Worm (Caenorhabditis elegans): ENCODE measurements around the gene cdc-25.3.
A peak's percentile ranks its signal among the peaks of the same experiment; 100 is the strongest.

Gene cdc-25.3

DNA sequence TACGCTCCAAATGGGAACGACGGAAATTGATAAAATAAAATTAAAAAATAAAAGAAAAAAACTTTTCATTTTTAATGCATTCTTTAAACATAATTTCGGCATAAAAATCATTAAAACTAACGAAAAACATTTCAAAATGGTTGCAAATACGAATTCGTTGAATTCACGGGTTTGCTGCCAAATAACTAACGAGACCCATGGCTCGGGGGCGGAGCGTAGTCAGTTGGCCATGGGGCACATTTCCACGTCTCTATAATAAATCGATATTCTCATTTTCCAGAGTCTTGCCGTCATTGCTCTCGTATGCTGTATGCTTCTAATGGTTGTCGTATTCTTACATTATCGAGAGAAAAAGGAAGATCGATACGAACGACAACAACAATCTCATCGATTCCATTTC lies 24.3 kb downstream of the cdc-25.3 start, which contains the start of gene ZK637.4:
Gene ZK637.4 (plus strand): TSS at position 301 of the 400 bp plus-strand sequence.
- no peak for TF ChIP-seq W03F9.2 (tag; optimal IDR thresholded peaks at IDR 0.05)
- no peak for TF ChIP-seq dao-5 (tag; optimal IDR thresholded peaks at IDR 0.05)
- TF ChIP-seq him-1 (tag; optimal IDR thresholded peaks at IDR 0.05), result no peak

DNA sequence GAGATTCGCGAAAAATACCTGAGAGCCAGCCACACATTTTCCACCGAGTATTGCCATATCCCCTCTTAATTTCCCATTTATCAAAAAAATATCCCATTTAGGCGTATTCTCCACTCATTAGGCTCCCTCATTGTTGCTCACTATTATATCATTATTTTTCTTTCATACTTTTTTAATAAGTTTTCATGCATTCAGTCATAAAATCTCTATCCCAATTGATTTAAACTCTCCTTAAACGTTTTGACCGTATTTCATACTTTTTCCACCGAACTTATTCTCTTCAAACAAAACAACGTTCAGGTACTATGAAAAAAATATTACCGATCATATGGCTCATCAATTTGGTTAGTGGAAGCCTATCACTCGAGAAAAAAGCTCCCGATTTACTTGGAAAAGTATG lies 27.8 kb downstream of the cdc-25.3 start, which contains the start of gene lnkn-1:
Gene lnkn-1 (plus strand): TSS at position 301 of the 400 bp plus-strand sequence.
- TF ChIP-seq him-1 (tag; optimal IDR thresholded peaks at IDR 0.05) (no peak), dao-5 (tag; optimal IDR thresholded peaks at IDR 0.05) (no peak), W03F9.2 (tag; optimal IDR thresholded peaks at IDR 0.05) (no peak)

DNA sequence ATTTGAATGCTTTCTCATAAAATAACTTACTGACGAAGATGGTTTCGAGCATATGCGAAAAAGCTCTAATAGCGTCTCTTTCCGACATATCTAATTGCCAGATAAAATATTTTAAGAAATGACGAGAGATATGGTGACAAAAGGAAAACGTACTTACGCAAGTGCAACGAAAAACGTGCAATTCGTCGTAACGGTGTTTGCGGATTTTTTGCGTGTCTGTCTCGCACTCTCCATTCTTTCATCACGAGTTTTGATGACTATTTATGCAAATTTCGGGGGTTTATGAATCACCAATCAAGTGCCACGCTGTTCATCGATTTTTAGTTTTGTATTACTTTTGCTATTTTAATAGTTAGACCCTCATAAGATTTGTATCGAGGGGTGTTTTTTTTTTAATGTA lies 28.8 kb downstream of the cdc-25.3 start, which contains the start of gene ZK637.14:
Gene ZK637.14 (minus strand): TSS at position 201 of the 400 bp plus-strand sequence.
- TF ChIP-seq W03F9.2 (tag; optimal IDR thresholded peaks at IDR 0.05), result peak; percentile 53
- no peak for TF ChIP-seq dao-5 (tag; optimal IDR thresholded peaks at IDR 0.05)

DNA sequence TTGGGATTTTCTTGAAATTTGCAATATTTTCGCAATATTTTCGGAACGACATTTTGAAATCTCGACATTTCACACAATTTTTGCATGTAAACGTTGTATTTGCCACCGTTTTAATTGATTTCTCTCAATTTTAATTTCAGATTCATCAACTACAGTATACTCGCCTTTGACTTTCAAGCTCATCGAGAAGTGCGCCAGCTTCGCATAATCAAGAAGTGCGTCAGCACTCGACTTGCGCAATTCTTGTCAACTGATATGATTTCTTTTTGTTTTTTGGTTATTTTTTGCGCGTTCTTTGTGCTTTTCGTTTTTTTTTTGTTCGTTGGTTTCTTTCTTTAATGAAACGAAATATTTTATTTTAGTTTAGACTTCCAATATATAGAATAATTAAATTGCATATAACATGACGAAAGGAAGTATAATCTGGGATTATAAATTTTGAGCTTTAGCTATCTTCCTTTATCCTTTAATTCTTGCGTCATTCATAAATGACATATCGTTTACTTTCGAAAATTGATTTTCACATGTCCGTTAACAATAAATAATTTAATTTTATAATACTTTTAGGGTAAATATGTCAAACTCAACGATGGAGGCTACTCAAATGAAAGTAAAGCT lies 30.4 kb downstream of the cdc-25.3 start, which contains the start of gene famh-136:
Gene famh-136 (plus strand): TSS at position 568 of the 618 bp plus-strand sequence.
- TF ChIP-seq him-1 (tag; optimal IDR thresholded peaks at IDR 0.05), result peak; percentile 50
- TF ChIP-seq dao-5 (tag; optimal IDR thresholded peaks at IDR 0.05), result no peak
- TF ChIP-seq W03F9.2 (tag; optimal IDR thresholded peaks at IDR 0.05), result peak; percentile 94

DNA sequence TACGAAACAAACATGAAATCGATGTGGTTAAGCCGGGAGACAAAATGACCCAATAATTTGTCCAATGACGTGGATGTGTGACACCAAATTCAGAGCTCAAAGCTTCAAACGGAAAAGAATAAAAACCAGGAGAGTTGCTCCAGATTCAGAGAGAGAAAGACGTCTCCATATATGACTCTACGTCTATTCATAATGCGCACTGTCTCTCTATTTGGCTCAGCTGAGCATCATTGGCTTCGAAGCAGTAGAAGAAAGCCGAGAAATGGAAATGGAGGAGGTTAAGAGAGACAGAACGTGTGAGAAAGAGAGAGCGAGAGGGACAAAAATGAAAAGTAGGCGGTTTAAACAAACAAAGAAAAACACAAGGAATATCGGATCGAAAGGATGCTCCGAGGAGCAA lies 31.4 kb downstream of the cdc-25.3 start:
- TF ChIP-seq W03F9.2 (tag; optimal IDR thresholded peaks at IDR 0.05), result no peak
- TF ChIP-seq him-1 (tag; optimal IDR thresholded peaks at IDR 0.05), result peak; percentile 2

DNA sequence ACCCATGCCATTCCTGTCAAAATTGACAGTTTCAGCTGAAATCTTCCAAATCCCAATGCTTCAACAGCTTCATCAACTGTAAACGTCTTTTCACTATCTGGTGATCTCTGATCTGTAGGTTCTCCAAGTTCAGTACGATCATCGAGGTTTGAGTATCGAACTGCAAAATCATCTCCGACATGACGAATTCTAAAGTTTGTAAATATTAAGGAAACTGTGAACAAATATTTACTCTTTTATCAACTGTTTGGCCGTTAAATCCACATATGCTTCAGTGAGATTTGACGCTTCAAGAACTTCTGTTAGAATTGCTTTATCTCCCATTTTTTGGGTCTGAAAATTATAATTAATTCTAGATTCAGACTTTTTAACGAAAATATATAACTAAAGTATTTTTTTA lies 32.6 kb downstream of the cdc-25.3 start, which contains the start of gene svop-1:
Gene svop-1 (minus strand): TSS at position 339 of the 400 bp plus-strand sequence.
- TF ChIP-seq W03F9.2 (tag; optimal IDR thresholded peaks at IDR 0.05) (no peak), him-1 (tag; optimal IDR thresholded peaks at IDR 0.05) (no peak), dao-5 (tag; optimal IDR thresholded peaks at IDR 0.05) (no peak)

DNA sequence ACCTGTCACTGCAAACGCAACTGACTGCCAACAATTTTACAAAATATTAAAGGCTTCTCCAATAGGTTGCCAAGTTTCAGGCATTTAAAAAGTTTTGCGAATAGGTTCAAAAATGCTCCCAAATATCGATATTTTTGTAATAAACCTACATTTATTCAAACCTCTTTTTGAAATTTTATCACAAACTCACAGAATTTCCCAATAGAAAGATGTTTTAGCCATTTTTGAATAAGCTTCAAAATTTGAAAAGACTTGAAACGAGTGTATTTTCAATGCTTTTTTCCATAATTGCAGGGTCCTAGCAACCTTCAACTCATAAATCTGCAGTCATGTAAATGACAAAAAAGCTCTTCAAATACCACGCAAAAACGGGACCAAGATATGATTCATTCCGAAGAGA lies 35.4 kb downstream of the cdc-25.3 start:
- no peak for TF ChIP-seq dao-5 (tag; optimal IDR thresholded peaks at IDR 0.05)
- TF ChIP-seq him-1 (tag; optimal IDR thresholded peaks at IDR 0.05), result no peak
- no peak for TF ChIP-seq W03F9.2 (tag; optimal IDR thresholded peaks at IDR 0.05)

DNA sequence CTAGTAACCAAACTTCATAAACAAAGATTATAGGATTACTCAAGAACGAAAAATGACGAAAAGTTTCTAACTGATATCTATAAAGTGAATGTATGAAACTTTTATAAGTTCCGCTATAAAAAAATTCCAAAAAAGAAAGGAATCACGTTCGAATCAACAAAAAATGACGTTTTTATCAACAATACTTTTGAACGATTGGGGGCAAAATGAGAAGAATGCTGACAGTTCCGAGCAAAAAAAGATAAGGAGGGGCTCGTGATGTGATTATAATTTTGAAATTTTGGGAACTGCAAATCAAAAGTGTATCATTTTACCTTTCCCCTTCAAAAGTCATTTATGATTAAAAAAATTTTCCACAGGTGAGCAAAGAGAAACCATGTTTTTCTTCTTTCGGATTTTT lies 38.8 kb downstream of the cdc-25.3 start:
- TF ChIP-seq W03F9.2 (tag; optimal IDR thresholded peaks at IDR 0.05) (no peak), him-1 (tag; optimal IDR thresholded peaks at IDR 0.05) (no peak), dao-5 (tag; optimal IDR thresholded peaks at IDR 0.05) (no peak)

DNA sequence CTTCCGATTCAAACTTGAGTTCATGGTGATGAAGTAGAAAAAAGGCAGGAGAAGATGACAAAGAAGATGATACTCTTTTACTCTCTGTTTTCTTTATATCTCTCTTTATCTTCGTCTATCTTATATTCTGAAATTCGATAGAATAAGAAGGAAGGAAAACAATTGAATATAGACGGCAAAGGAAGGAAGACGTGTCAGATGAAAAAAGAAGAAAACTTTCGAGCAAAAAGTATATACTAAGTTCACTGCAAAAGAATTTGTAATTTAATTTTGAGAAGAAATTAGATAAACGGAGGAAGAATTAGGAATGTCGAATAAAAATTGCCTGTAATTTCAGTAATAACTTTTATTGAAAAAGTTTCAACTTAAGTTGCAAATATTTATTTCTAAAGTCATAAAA lies 40.7 kb downstream of the cdc-25.3 start, which contains the start of gene K01F9.2:
Gene K01F9.2 (minus strand): TSS at position 127 of the 400 bp plus-strand sequence.
- TF ChIP-seq W03F9.2 (tag; optimal IDR thresholded peaks at IDR 0.05) (no peak), him-1 (tag; optimal IDR thresholded peaks at IDR 0.05) (no peak), dao-5 (tag; optimal IDR thresholded peaks at IDR 0.05) (no peak)

DNA sequence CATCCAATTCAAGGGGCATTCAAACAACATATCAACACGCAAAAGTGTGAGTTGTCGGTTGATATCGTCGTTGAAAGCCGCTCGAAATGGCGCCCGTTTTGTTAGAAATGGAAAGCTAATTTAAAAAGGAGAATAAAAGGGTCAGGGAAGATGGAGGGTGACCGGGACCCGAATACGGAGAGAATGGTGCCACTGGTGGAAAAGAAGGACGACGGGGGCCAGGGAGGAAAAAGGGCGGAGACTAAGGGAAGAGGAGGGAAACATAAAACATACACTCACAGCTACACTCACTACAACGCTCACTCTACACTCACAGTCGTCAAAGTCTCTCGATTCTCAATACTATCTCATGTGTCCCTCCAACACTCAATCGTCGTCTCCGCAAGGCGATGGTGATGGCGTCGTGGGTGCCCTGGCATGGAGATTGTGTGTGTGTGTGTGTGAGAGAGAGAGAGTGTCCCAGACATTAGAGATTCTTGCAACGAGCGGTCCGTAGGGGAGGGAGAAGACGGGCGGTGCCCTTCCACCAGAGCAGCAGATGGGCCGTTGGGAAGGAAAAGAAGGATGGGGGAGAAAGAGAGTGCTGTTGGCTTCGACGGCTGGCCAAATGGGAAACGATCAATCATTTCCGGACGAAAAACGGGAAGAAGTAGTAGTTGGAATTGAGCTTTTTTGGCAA lies 43.6 kb downstream of the cdc-25.3 start:
- no peak for TF ChIP-seq dao-5 (tag; optimal IDR thresholded peaks at IDR 0.05)
- TF ChIP-seq him-1 (tag; optimal IDR thresholded peaks at IDR 0.05), result peak; percentile 86
- no peak for TF ChIP-seq W03F9.2 (tag; optimal IDR thresholded peaks at IDR 0.05)

DNA sequence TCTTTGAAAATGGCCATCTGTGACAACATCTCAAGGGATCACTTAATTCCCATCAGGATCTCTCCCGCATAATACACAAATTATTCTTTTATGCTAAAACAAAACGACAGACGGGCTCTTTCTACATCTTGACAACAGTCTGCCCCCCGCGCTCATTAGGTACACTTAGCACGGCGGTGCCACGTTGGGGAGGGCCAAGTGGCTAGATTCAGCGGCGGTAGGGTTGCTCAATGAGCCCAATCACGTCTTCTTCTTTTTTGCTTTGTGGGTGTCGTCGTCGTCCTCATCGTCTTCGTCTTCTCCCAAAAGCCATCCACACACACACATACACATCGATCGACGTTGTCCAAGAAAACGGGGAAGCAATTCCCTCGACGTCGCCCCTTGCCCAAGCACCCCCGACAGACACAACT lies 44.7 kb downstream of the cdc-25.3 start:
- TF ChIP-seq him-1 (tag; optimal IDR thresholded peaks at IDR 0.05), result peak; percentile 60
- TF ChIP-seq W03F9.2 (tag; optimal IDR thresholded peaks at IDR 0.05), result no peak

DNA sequence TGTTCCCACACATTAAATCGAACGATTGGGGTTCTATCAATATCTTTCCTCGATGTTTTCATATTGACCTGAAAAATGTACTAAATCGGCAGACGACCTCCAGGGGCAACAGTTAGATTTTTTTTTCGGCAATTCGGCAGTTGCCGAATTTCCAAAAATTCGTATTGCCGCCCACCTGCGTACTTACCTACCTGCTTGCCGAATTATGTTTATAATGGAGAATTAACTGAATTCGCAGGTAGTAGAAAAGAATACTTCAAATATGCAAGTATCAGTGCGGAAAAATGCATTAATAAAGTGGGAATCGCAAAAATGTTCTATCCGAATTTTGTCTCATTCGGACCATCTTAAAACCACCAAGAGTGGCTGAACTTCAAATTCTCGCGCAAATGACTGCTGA lies 48.1 kb downstream of the cdc-25.3 start:
- TF ChIP-seq W03F9.2 (tag; optimal IDR thresholded peaks at IDR 0.05) (no peak), dao-5 (tag; optimal IDR thresholded peaks at IDR 0.05) (no peak), him-1 (tag; optimal IDR thresholded peaks at IDR 0.05) (no peak)

DNA sequence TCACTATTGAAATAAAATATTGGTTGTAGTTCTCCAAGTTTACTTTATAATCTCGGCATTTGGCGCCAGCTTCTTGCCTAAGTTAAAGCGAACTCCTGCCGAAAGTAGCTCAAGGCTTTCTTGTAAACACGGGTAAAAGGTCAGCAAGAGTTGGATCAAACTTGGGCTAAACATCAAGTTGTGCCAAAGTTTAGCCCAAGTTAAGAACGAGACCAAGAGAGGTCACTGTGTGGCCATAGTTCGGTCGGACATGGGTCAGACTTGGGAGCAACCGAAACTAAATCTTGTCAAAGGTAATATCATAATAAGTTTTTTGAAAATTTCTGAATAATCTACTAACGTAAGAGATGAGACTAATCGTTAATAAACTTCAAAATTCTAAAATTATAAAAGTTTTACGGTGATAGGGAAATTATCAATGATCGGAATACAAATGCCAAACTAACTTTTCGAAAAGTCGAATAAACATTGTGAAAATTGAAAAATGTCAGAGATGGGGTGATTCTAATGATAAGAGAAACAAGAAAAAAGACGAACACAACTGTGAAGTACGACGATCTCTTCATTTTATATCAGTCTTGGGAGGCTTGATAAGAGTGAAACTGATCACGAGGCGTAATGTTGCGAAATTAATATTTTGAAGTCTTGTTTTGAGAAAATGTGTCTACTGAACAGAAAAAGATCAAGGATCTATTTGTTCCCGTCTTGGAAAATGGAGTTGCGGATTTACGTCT lies 49.6 kb downstream of the cdc-25.3 start:
- TF ChIP-seq dao-5 (tag; optimal IDR thresholded peaks at IDR 0.05) (no peak), him-1 (tag; optimal IDR thresholded peaks at IDR 0.05) (no peak), W03F9.2 (tag; optimal IDR thresholded peaks at IDR 0.05) (peak; percentile 22)

Data from whole organism, L4/young adult.